Worm (Caenorhabditis elegans): ENCODE measurements around the gene srd-32.

Gene srd-32

ce11 chrV:4823683-4824391 is 41.6 kb upstream of the srd-32 start (continued):
- TF ChIP-seq ctbp-1 (GFP tag; IDR thresholded peaks at IDR 0.05) (peak; percentile 47), ZK546.5 (tag; optimal IDR thresholded peaks at IDR 0.05) (no peak), skn-1 (tag; optimal IDR thresholded peaks at IDR 0.05) (no peak), sdz-12 (GFP tag; optimal IDR thresholded peaks at IDR 0.05) (no peak), ces-1 (GFP tag; optimal IDR thresholded peaks at IDR 0.05) (no peak), pqm-1 (tag; optimal IDR thresholded peaks at IDR 0.05) (no peak), nhr-25 (tag; optimal IDR thresholded peaks at IDR 0.05; ENCODE audit: borderline replicate concordance, insufficient read depth) (no peak), ceh-82 (tag; optimal IDR thresholded peaks at IDR 0.05) (no peak), saeg-2 (GFP tag; IDR thresholded peaks at IDR 0.05) (0 out of 2 replicates have a peak, but pooled peaks have one; percentile 27), daf-12 (tag; optimal IDR thresholded peaks at IDR 0.05) (no peak), Y5F2A.4 (GFP tag; optimal IDR thresholded peaks at IDR 0.05) (no peak)

ce11 chrV:4826710-4827380 is 38.6 kb upstream of the srd-32 start, which contains the start of the genes hsp-6 and C37H5.5:
Gene hsp-6 (minus strand): TSS chrV:4826760.
Gene C37H5.5 (plus strand): TSS chrV:4827360.
- TF ChIP-seq nhr-25 (tag; optimal IDR thresholded peaks at IDR 0.05; ENCODE audit: borderline replicate concordance, insufficient read depth) (no peak), spr-1 (tag; optimal IDR thresholded peaks at IDR 0.05) (peak; percentile 70), duxl-1 (tag; optimal IDR thresholded peaks at IDR 0.05; ENCODE audit: poor library complexity) (peak; percentile 40), zip-11 (GFP tag; IDR thresholded peaks at IDR 0.05) (no peak), mxl-3 (GFP tag; optimal IDR thresholded peaks at IDR 0.05) (peak; percentile 24), arid-1 (GFP tag; conservative IDR thresholded peaks at IDR 0.05) (peak; percentile 59; the same call in 1 of the 2 replicates), fkh-10 (GFP tag; optimal IDR thresholded peaks at IDR 0.05) (peak; percentile 73), mes-2 (tag; optimal IDR thresholded peaks at IDR 0.05; ENCODE audit: poor library complexity, severe bottlenecking) (peak; percentile 92), dmd-6 (GFP tag; IDR thresholded peaks at IDR 0.05) (peak; percentile 69), hlh-30 (tag; optimal IDR thresholded peaks at IDR 0.05; ENCODE audit: insufficient read depth) (peak; percentile 99), T20F7.1 (GFP tag; optimal IDR thresholded peaks at IDR 0.05) (no peak), dpl-1 (GFP tag; optimal IDR thresholded peaks at IDR 0.05) (peak; percentile 69), unc-39 (tag; optimal IDR thresholded peaks at IDR 0.05) (no peak), ZK337.2 (GFP tag; IDR thresholded peaks at IDR 0.05) (0 out of 2 replicates have a peak, but pooled peaks have one; percentile 18), mdt-29 (GFP tag; IDR thresholded peaks at IDR 0.05) (peak; percentile 91), lin-13 (GFP tag; optimal IDR thresholded peaks at IDR 0.05) (peak; percentile 86), nhr-11 (tag; optimal IDR thresholded peaks at IDR 0.05) (peak; percentile 18), jun-1 (tag; optimal IDR thresholded peaks at IDR 0.05) (no peak), spr-3 (GFP tag; optimal IDR thresholded peaks at IDR 0.05) (peak; percentile 7), nhr-41 (GFP tag; IDR thresholded peaks at IDR 0.05) (no peak), unc-130 (GFP tag; optimal IDR thresholded peaks at IDR 0.05) (peak; percentile 73), mep-1 (tag; optimal IDR thresholded peaks at IDR 0.05) (peak; percentile 92), lsy-2 (tag; optimal IDR thresholded peaks at IDR 0.05) (peak; percentile 54 to 93), dve-1 (tag; optimal IDR thresholded peaks at IDR 0.05; ENCODE audit: insufficient read depth) (peak; percentile 92), ama-1 (optimal IDR thresholded peaks at IDR 0.05) (peak; percentile 26), unc-62 (GFP tag; optimal IDR thresholded peaks at IDR 0.05 in 1 of 2) (peak in 1 of 2 experiments; percentile 36), unc-62 (tag; optimal IDR thresholded peaks at IDR 0.05) (no peak), nhr-42 (GFP tag; IDR thresholded peaks at IDR 0.05) (peak; percentile 64; the same call in 1 of the 2 replicates), F44E2.7 (GFP tag; IDR thresholded peaks at IDR 0.05) (no peak), daf-16 (GFP tag; optimal IDR thresholded peaks at IDR 0.05) (peak in 1 of 2 experiments; percentile 24), daf-16 (tag; optimal IDR thresholded peaks at IDR 0.05) (peak; percentile 56), rbr-2 (tag; optimal IDR thresholded peaks at IDR 0.05) (peak; percentile 75), skn-1 (tag; optimal IDR thresholded peaks at IDR 0.05) (no peak), F49E8.2 (tag; optimal IDR thresholded peaks at IDR 0.05; ENCODE audit: borderline replicate concordance) (peak; percentile 36), egl-27 (tag; optimal IDR thresholded peaks at IDR 0.05) (no peak), nhr-102 (tag; optimal IDR thresholded peaks at IDR 0.05) (peak; percentile 59), Y105C5A.15 (GFP tag; IDR thresholded peaks at IDR 0.05) (0 out of 2 replicates have a peak, but pooled peaks have one; percentile 64), nhr-77 (tag; optimal IDR thresholded peaks at IDR 0.05) (peak; percentile 79)
